Fruit fly (Drosophila melanogaster) whole organism, embryonic: ENCODE data around the gene KFase.
A peak's percentile ranks its signal among the peaks of the same experiment; 100 is the strongest.

Source experiments
- Adf1 ChIP-seq: fragments of 200-800 bp; sonication (Bioruptor generic); IDR thresholded peaks from 2 replicates; pipeline ENCODE4 v1.3.6; 2022; ENCODE audit warnings: missing biosample characterization, missing genetic modification characterization
- BtbVII ChIP-seq: fragments of 200-800 bp; sonication (Bioruptor generic); optimal IDR thresholded peaks from 3 replicates; lab custom pipeline; 2017; ENCODE audit warnings: missing biosample characterization, mild to moderate bottlenecking, missing genetic modification characterization
- CG11085 ChIP-seq: fragments of 200-800 bp; sonication (Bioruptor generic); IDR thresholded peaks from 2 replicates; pipeline ENCODE4 v1.3.6; 2022; ENCODE audit warnings: missing biosample characterization, missing genetic modification characterization
- CG14710 ChIP-seq: fragments of 200-800 bp; sonication (Bioruptor generic); optimal IDR thresholded peaks from 3 replicates; lab custom pipeline; 2019; ENCODE audit warnings: missing biosample characterization, mild to moderate bottlenecking, missing genetic modification characterization, moderate library complexity
- CG1647 ChIP-seq: fragments of 200-800 bp; sonication (Bioruptor generic); optimal IDR thresholded peaks from 3 replicates; lab custom pipeline; 2016; ENCODE audit warnings: missing biosample characterization, missing genetic modification characterization
- CG17802 ChIP-seq: fragments of 200-800 bp; sonication (Bioruptor generic); optimal IDR thresholded peaks from 2 replicates; lab custom pipeline; 2018; ENCODE audit warnings: missing biosample characterization, mild to moderate bottlenecking, missing genetic modification characterization, moderate library complexity
- CG18764 ChIP-seq: fragments of 200-800 bp; sonication (Bioruptor generic); optimal IDR thresholded peaks from 3 replicates; lab custom pipeline; 2016; ENCODE audit warnings: missing biosample characterization, missing genetic modification characterization
- CG2129 ChIP-seq: fragments of 200-800 bp; sonication (Bioruptor generic); IDR thresholded peaks from 2 replicates; pipeline ENCODE4 v1.3.6; 2022; ENCODE audit warnings: missing biosample characterization, missing genetic modification characterization; ENCODE audit not compliant: partially characterized antibody
- CG2202 ChIP-seq: fragments of 200-800 bp; sonication (Bioruptor generic); optimal IDR thresholded peaks from 2 replicates; lab custom pipeline; 2018; ENCODE audit warnings: missing biosample characterization, mild to moderate bottlenecking, missing genetic modification characterization
- CG31224 ChIP-seq: fragments of 200-800 bp; sonication (Bioruptor generic); IDR thresholded peaks from 2 replicates; pipeline ENCODE4 v1.3.6; 2022; ENCODE audit warnings: missing biosample characterization, missing genetic modification characterization
- CG31388 ChIP-seq: fragments of 200-800 bp; sonication (Bioruptor generic); optimal IDR thresholded peaks from 2 replicates; lab custom pipeline; 2016; ENCODE audit warnings: missing biosample characterization, missing genetic modification characterization
- CG3407 ChIP-seq: fragments of 200-800 bp; sonication (Bioruptor generic); optimal IDR thresholded peaks from 2 replicates; lab custom pipeline; 2018; ENCODE audit warnings: missing biosample characterization, mild to moderate bottlenecking, missing genetic modification characterization
- CG4404 ChIP-seq: fragments of 200-800 bp; sonication (Bioruptor generic); IDR thresholded peaks from 2 replicates; pipeline ENCODE4 v1.3.6; 2022; ENCODE audit warnings: missing biosample characterization, missing genetic modification characterization
- CG4707 ChIP-seq: fragments of 200-800 bp; sonication (Bioruptor generic); optimal IDR thresholded peaks from 2 replicates; lab custom pipeline; 2018; ENCODE audit warnings: missing biosample characterization, mild to moderate bottlenecking, missing genetic modification characterization, moderate library complexity
- CG4820 ChIP-seq: fragments of 200-800 bp; sonication (Bioruptor generic); optimal IDR thresholded peaks from 3 replicates; lab custom pipeline; 2016; ENCODE audit warnings: missing biosample characterization, missing genetic modification characterization
- CG5180 ChIP-seq: fragments of 200-800 bp; sonication (Bioruptor generic); optimal IDR thresholded peaks from 3 replicates; lab custom pipeline; 2017; ENCODE audit warnings: missing biosample characterization, missing genetic modification characterization, mild to moderate bottlenecking, moderate library complexity, missing genetic modification reagents
- CG6272 ChIP-seq: fragments of 200-800 bp; sonication (Bioruptor generic); IDR thresholded peaks from 2 replicates; pipeline ENCODE4 v1.3.6; 2022; ENCODE audit warnings: missing biosample characterization, missing genetic modification characterization
- CG7987 ChIP-seq: fragments of 200-800 bp; sonication (Bioruptor generic); optimal IDR thresholded peaks from 2 replicates; lab custom pipeline; 2018; ENCODE audit warnings: missing biosample characterization, mild to moderate bottlenecking, missing genetic modification characterization, moderate library complexity
- CG9817 ChIP-seq: fragments of 200-800 bp; sonication (Bioruptor generic); optimal IDR thresholded peaks from 2 replicates; lab custom pipeline; 2018; ENCODE audit warnings: missing biosample characterization, mild to moderate bottlenecking, missing genetic modification characterization, moderate library complexity
- Drgx ChIP-seq: fragments of 200-800 bp; sonication (Bioruptor generic); IDR thresholded peaks from 2 replicates; pipeline ENCODE4 v1.3.6; 2022; ENCODE audit warnings: missing biosample characterization, missing genetic modification characterization
- E2f2 ChIP-seq: fragments of 200-800 bp; sonication (Bioruptor generic); IDR thresholded peaks from 2 replicates; pipeline ENCODE4 v1.3.6; 2022; ENCODE audit warnings: missing biosample characterization, missing genetic modification characterization
- Ets65A ChIP-seq: fragments of 200-800 bp; sonication (Bioruptor generic); peaks from one replicate; lab custom pipeline; 2016; ENCODE audit warnings: missing biosample characterization, missing genetic modification characterization
- Fer3 ChIP-seq: fragments of 200-800 bp; sonication (Bioruptor generic); optimal IDR thresholded peaks from 2 replicates; lab custom pipeline; 2018; ENCODE audit warnings: missing biosample characterization, mild to moderate bottlenecking, missing genetic modification characterization, moderate library complexity
- GATAe ChIP-seq: fragments of 200-800 bp; sonication (Bioruptor generic); conservative IDR thresholded peaks from 2 replicates; pipeline ENCODE4 v1.3.6; 2022; ENCODE audit warnings: missing biosample characterization, missing genetic modification characterization
- Hr39 ChIP-seq: fragments of >200 bp; optimal IDR thresholded peaks from 2 replicates; lab custom pipeline; 2017
- MBD-R2 ChIP-seq: fragments of 200-800 bp; sonication (Bioruptor generic); IDR thresholded peaks from 2 replicates; pipeline ENCODE4 v1.3.6; 2022; ENCODE audit warnings: missing biosample characterization, missing genetic modification characterization
- Mrtf ChIP-seq: fragments of 200-800 bp; sonication (Bioruptor generic); IDR thresholded peaks from 3 replicates; pipeline ENCODE4 v1.3.6; 2022; ENCODE audit warnings: missing biosample characterization, missing genetic modification characterization
- Optix ChIP-seq: fragments of 200-800 bp; sonication (Bioruptor generic); IDR thresholded peaks from 3 replicates; pipeline ENCODE4 v1.3.6; 2022; ENCODE audit warnings: missing biosample characterization, missing genetic modification characterization
- Spps ChIP-seq: fragments of 200-800 bp; sonication (Bioruptor generic); optimal IDR thresholded peaks from 2 replicates; lab custom pipeline; 2018; ENCODE audit warnings: missing biosample characterization, mild to moderate bottlenecking, missing genetic modification characterization
- Ssrp ChIP-seq: fragments of 200-800 bp; sonication (Bioruptor generic); optimal IDR thresholded peaks from 2 replicates; lab custom pipeline; 2018; ENCODE audit warnings: missing biosample characterization, mild to moderate bottlenecking, missing genetic modification characterization, moderate library complexity
- amos ChIP-seq: fragments of 200-800 bp; sonication (Bioruptor generic); IDR thresholded peaks from 2 replicates; pipeline ENCODE4 v1.3.6; 2022; ENCODE audit warnings: missing biosample characterization, missing genetic modification characterization; ENCODE audit not compliant: partially characterized antibody
- aop ChIP-seq: fragments of 200-800 bp; sonication (Bioruptor generic); IDR thresholded peaks from 2 replicates; pipeline ENCODE4 v1.3.6; 2022; ENCODE audit warnings: missing biosample characterization, missing genetic modification characterization
- ash1 ChIP-seq: fragments of 200-800 bp; sonication (Bioruptor generic); optimal IDR thresholded peaks from 2 replicates; lab custom pipeline; 2018; ENCODE audit warnings: missing biosample characterization, mild to moderate bottlenecking, missing genetic modification characterization
- bbx ChIP-seq: fragments of 200-800 bp; sonication (Bioruptor generic); IDR thresholded peaks from 2 replicates; pipeline ENCODE4 v1.3.6; 2022; ENCODE audit warnings: missing biosample characterization, missing genetic modification characterization; ENCODE audit not compliant: partially characterized antibody
- btn ChIP-seq: fragments of 200-800 bp; sonication (Bioruptor generic); optimal IDR thresholded peaks from 2 replicates; lab custom pipeline; 2016; ENCODE audit warnings: missing biosample characterization, missing genetic modification characterization
- croc ChIP-seq: fragments of 200-800 bp; sonication (Bioruptor generic); conservative IDR thresholded peaks from 3 replicates; pipeline ENCODE4 v1.3.6; 2022; ENCODE audit warnings: missing biosample characterization, missing genetic modification characterization
- danr ChIP-seq: fragments of 200-800 bp; sonication (Bioruptor generic); IDR thresholded peaks from 2 replicates; pipeline ENCODE4 v1.3.6; 2022; ENCODE audit warnings: missing biosample characterization, missing genetic modification characterization
- dimm ChIP-seq: fragments of 200-800 bp; sonication (Bioruptor generic); IDR thresholded peaks from 2 replicates; pipeline ENCODE4 v1.3.6; 2022; ENCODE audit warnings: missing biosample characterization, missing genetic modification characterization
- fd102C ChIP-seq: fragments of 200-800 bp; sonication (Bioruptor generic); optimal IDR thresholded peaks from 2 replicates; lab custom pipeline; 2018; ENCODE audit warnings: missing biosample characterization, mild to moderate bottlenecking, missing genetic modification characterization, moderate library complexity
- fd64A ChIP-seq: fragments of 200-800 bp; sonication (Bioruptor generic); optimal IDR thresholded peaks from 3 replicates; lab custom pipeline; 2018; ENCODE audit warnings: missing biosample characterization, mild to moderate bottlenecking, missing genetic modification characterization
- grau ChIP-seq: fragments of 200-800 bp; optimal IDR thresholded peaks from 3 replicates; lab custom pipeline; 2019; ENCODE audit warnings: missing biosample characterization, mild to moderate bottlenecking, missing genetic modification characterization, moderate library complexity
- hbn ChIP-seq: fragments of 200-800 bp; sonication (Bioruptor generic); IDR thresholded peaks from 2 replicates; pipeline ENCODE4 v1.3.6; 2022; ENCODE audit warnings: missing biosample characterization, missing genetic modification characterization; ENCODE audit not compliant: partially characterized antibody
- otp ChIP-seq: fragments of 200-800 bp; sonication (Bioruptor generic); IDR thresholded peaks from 3 replicates; pipeline ENCODE4, ENCODE4 v1.3.6; 2022; ENCODE audit warnings: missing biosample characterization, missing genetic modification characterization
- pan ChIP-seq, 4 experiments: fragments of >200 bp in 3 of 4; fragments of 200-800 bp in 1 of 4; sonication (Bioruptor generic) in 1 of 4; optimal IDR thresholded peaks in 3 of 4; IDR thresholded peaks in 1 of 4; 2 replicates each; pipeline versions ENCODE4 v1.3.6 to Lab custom; 2017 to 2022; ENCODE audit warnings: missing biosample characterization in 2 of 4, missing genetic modification characterization in 2 of 4, mixed read lengths in 1 of 4
- pzg ChIP-seq: fragments of 200-800 bp; sonication (Bioruptor generic); optimal IDR thresholded peaks from 3 replicates; lab custom pipeline; 2018; ENCODE audit warnings: missing biosample characterization, mild to moderate bottlenecking, missing genetic modification characterization, moderate library complexity
- run ChIP-seq: fragments of 200-800 bp; sonication (Bioruptor generic); optimal IDR thresholded peaks from 3 replicates; lab custom pipeline; 2018; ENCODE audit warnings: missing biosample characterization, mild to moderate bottlenecking, missing genetic modification characterization
- seq ChIP-seq: fragments of 200-800 bp; sonication (Bioruptor generic); IDR thresholded peaks from 2 replicates; pipeline ENCODE4 v1.3.6; 2022; ENCODE audit warnings: missing biosample characterization, missing genetic modification characterization
- slou ChIP-seq: fragments of 200-800 bp; sonication (Bioruptor generic); optimal IDR thresholded peaks from 3 replicates; lab custom pipeline; 2016; ENCODE audit warnings: missing biosample characterization, missing genetic modification characterization
- tgo ChIP-seq: fragments of 200-800 bp; sonication (Bioruptor generic); IDR thresholded peaks from 3 replicates; pipeline ENCODE4 v1.3.6; 2022; ENCODE audit warnings: missing biosample characterization, missing genetic modification characterization

The KFase gene

DNA sequence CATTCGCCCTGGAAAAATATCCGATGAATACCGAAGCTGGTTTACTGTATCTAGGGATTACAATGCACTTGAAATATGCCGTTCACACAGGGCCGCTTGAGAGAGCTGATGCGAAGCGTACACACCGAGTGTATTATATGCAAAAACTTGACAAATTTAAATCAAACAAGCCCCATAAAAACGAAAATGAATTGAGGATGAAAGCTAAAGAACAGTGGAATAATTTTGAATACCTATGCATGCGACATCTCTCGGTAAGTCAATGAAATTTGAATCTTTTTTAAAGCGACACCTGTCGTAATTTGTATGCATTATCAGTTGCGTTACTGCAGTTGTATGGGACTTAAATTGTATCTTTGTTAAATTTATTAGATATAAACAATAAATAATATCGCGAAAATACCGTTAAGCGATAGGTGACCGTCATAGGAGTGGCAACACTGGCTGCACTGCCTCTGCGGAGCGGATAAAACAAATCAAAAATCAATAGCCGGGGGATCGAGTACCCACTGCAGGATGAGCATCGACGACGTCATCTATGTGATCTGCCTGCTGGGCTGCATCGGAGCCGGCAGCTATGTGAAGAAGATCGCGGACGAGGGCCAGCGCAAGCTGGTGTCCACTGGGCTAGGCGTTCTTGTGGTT is 32.5 kb downstream of the KFase start, which contains the start of gene frj (continued):
- no peak for TF ChIP-seq fd64A (GFP tag; lab: Kevin White, UChicago)
- peak; percentile 62 for TF ChIP-seq CG9817 (tag; lab: Kevin White, UChicago)
- TF ChIP-seq amos (GFP tag; lab: Robert Waterston, UW) = peak; percentile 66; the same call in 1 of the 2 replicates
- TF ChIP-seq CG14710 (tag; lab: Kevin White, UChicago) = peak; percentile 97
- peak; percentile 77 for TF ChIP-seq grau (tag; lab: Kevin White, UChicago)
- no peak for TF ChIP-seq CG2202 (tag; lab: Kevin White, UChicago)
- TF ChIP-seq Mrtf = peak; percentile 67
- TF ChIP-seq btn (GFP tag; lab: Kevin White, UChicago) = no peak
- peak; percentile 63; the same call in 2 of the 3 replicates for TF ChIP-seq Optix (GFP tag; lab: Robert Waterston, UW)
- TF ChIP-seq dimm = no peak
- TF ChIP-seq tgo (GFP tag; lab: Robert Waterston, UW) = peak; percentile 67
- TF ChIP-seq CG2129 (GFP tag; lab: Robert Waterston, UW) = no peak
- TF ChIP-seq Hr39 (lab: Kevin White, UChicago) = no peak
- TF ChIP-seq CG4404 (GFP tag; lab: Robert Waterston, UW) = peak; percentile 49; the same call in 1 of the 2 replicates
- TF ChIP-seq CG4820 (GFP tag; lab: Kevin White, UChicago) = peak; percentile 49
- TF ChIP-seq CG31388 (GFP tag; lab: Kevin White, UChicago) = peak; percentile 46
- TF ChIP-seq CG11085 (GFP tag; lab: Robert Waterston, UW) = peak; percentile 61
- no peak for TF ChIP-seq Spps (tag; lab: Kevin White, UChicago)
- no peak for TF ChIP-seq CG3407 (GFP tag; lab: Kevin White, UChicago)
- TF ChIP-seq hbn (GFP tag; lab: Robert Waterston, UW) = 0 out of 2 replicates have a peak, but pooled peaks have one; percentile 26
- TF ChIP-seq otp (GFP tag; lab: Robert Waterston, UW) = peak; percentile 67; the same call in 2 of the 3 replicates
- TF ChIP-seq Ets65A = peak; percentile 98
- TF ChIP-seq Fer3 = peak; percentile 41
- TF ChIP-seq MBD-R2 (GFP tag; lab: Robert Waterston, UW) = peak; percentile 56
- peak; percentile 31; the same call in 1 of the 2 replicates for TF ChIP-seq aop (GFP tag; lab: Robert Waterston, UW)
- TF ChIP-seq CG4707 (GFP tag; lab: Kevin White, UChicago) = no peak
- TF ChIP-seq Drgx (GFP tag; lab: Robert Waterston, UW) = peak; percentile 36; the same call in 1 of the 2 replicates
- TF ChIP-seq CG31224 (GFP tag; lab: Robert Waterston, UW) = 0 out of 2 replicates have a peak, but pooled peaks have one; percentile 25
- peak; percentile 95 for TF ChIP-seq CG17802 (tag; lab: Kevin White, UChicago)
- peak; percentile 9 for TF ChIP-seq CG5180 (GFP tag; lab: Kevin White, UChicago)
- peak; percentile 52 for TF ChIP-seq CG6272 (GFP tag; lab: Robert Waterston, UW)
- peak; percentile 61 for TF ChIP-seq Ssrp
- TF ChIP-seq ash1 (GFP tag; lab: Kevin White, UChicago) = no peak
- no peak for TF ChIP-seq pan (optimal IDR thresholded peaks at IDR 0.05; lab: Kevin White, UChicago)
- no peak for TF ChIP-seq pan (GFP tag; optimal IDR thresholded peaks at IDR 0.05 in 1 of 2, IDR thresholded peaks at IDR 0.05 in 1 of 2)
- peak; percentile 55 for TF ChIP-seq E2f2
- no peak for TF ChIP-seq Adf1 (GFP tag; lab: Robert Waterston, UW)
- no peak for TF ChIP-seq danr (GFP tag; lab: Robert Waterston, UW)
- peak; percentile 37 for TF ChIP-seq slou (GFP tag; lab: Kevin White, UChicago)
- peak; percentile 30; the same call in 1 of the 3 replicates for TF ChIP-seq croc (GFP tag; lab: Robert Waterston, UW)
- peak; percentile 19 for TF ChIP-seq CG1647 (GFP tag; lab: Kevin White, UChicago)
- TF ChIP-seq bbx (GFP tag; lab: Robert Waterston, UW) = peak; percentile 61
- TF ChIP-seq BtbVII (GFP tag; lab: Kevin White, UChicago) = no peak
- no peak for TF ChIP-seq seq (GFP tag; lab: Robert Waterston, UW)
- TF ChIP-seq CG18764 = peak; percentile 53
- TF ChIP-seq GATAe (GFP tag; lab: Robert Waterston, UW) = no peak
- TF ChIP-seq pzg (GFP tag; lab: Kevin White, UChicago) = peak; percentile 92
- TF ChIP-seq run (tag; lab: Kevin White, UChicago) = no peak
- TF ChIP-seq fd102C (GFP tag; lab: Kevin White, UChicago) = no peak
- TF ChIP-seq CG7987 = no peak
